Worm (Caenorhabditis elegans): ENCODE results near the gene tsn-1.
A peak's percentile ranks its signal among the peaks of the same experiment; 100 is the strongest.

tsn-1 gene

ce11 chrII:4657370-4657769, 49.3 kb upstream of the tsn-1 start:
- no peak for TF ChIP-seq ama-1 (optimal IDR thresholded peaks at IDR 0.05)
- peak; percentile 49 for TF ChIP-seq fos-1 (tag; optimal IDR thresholded peaks at IDR 0.05)
- TF ChIP-seq peb-1 (tag; optimal IDR thresholded peaks at IDR 0.05): no peak
- no peak for TF ChIP-seq lin-11 (tag; optimal IDR thresholded peaks at IDR 0.05)

- TF ChIP-seq ceh-82 (tag; optimal IDR thresholded peaks at IDR 0.05): no peak
- TF ChIP-seq fos-1 (tag; optimal IDR thresholded peaks at IDR 0.05): no peak
- TF ChIP-seq unc-39 (tag; optimal IDR thresholded peaks at IDR 0.05): no peak
- TF ChIP-seq sma-3 (GFP tag; optimal IDR thresholded peaks at IDR 0.05): no peak
- no peak for TF ChIP-seq dmd-4 (tag; optimal IDR thresholded peaks at IDR 0.05)
- TF ChIP-seq nhr-129 (tag; optimal IDR thresholded peaks at IDR 0.05): no peak
- no peak for TF ChIP-seq ztf-11 (tag; optimal IDR thresholded peaks at IDR 0.05)
- no peak for TF ChIP-seq ZK546.5 (tag; optimal IDR thresholded peaks at IDR 0.05)
- TF ChIP-seq aly-2 (tag; optimal IDR thresholded peaks at IDR 0.05): no peak
- no peak for TF ChIP-seq zag-1 (tag; optimal IDR thresholded peaks at IDR 0.05)
- no peak for TF ChIP-seq nhr-6 (tag; optimal IDR thresholded peaks at IDR 0.05)
- TF ChIP-seq elt-1 (tag; optimal IDR thresholded peaks at IDR 0.05): no peak
Observed at ce11 chrII:4658245-4658644, 48.4 kb upstream of the tsn-1 start.

- TF ChIP-seq sem-4 (tag; optimal IDR thresholded peaks at IDR 0.05) (no peak), ztf-4 (tag; optimal IDR thresholded peaks at IDR 0.05) (no peak), aly-2 (tag; optimal IDR thresholded peaks at IDR 0.05) (no peak), blmp-1 (tag; optimal IDR thresholded peaks at IDR 0.05; ENCODE audit: insufficient read depth) (no peak), F13H6.1 (tag; optimal IDR thresholded peaks at IDR 0.05) (no peak), alr-1 (tag; optimal IDR thresholded peaks at IDR 0.05) (no peak), sma-9 (GFP tag; optimal IDR thresholded peaks at IDR 0.05) (no peak), sma-9 (tag; optimal IDR thresholded peaks at IDR 0.05) (no peak), unc-39 (tag; optimal IDR thresholded peaks at IDR 0.05) (no peak), zag-1 (tag; optimal IDR thresholded peaks at IDR 0.05) (no peak), nhr-11 (tag; optimal IDR thresholded peaks at IDR 0.05) (no peak), nhr-129 (tag; optimal IDR thresholded peaks at IDR 0.05) (no peak), mbf-1 (tag; optimal IDR thresholded peaks at IDR 0.05) (no peak), dmd-4 (tag; optimal IDR thresholded peaks at IDR 0.05) (no peak), nhr-23 (tag; optimal IDR thresholded peaks at IDR 0.05) (no peak), nhr-21 (tag; optimal IDR thresholded peaks at IDR 0.05) (no peak), sma-3 (GFP tag; optimal IDR thresholded peaks at IDR 0.05) (no peak)
Observed at ce11 chrII:4661278-4661677, 45.3 kb upstream of the tsn-1 start, which contains the start of gene T05A7.13. TSS of gene T05A7.13 (minus strand) at chrII:4661378.

- no peak for TF ChIP-seq lin-39 (tag; optimal IDR thresholded peaks at IDR 0.05)
- TF ChIP-seq nhr-6 (tag; optimal IDR thresholded peaks at IDR 0.05): no peak
- TF ChIP-seq blmp-1 (tag; optimal IDR thresholded peaks at IDR 0.05; ENCODE audit: insufficient read depth): no peak
- no peak for TF ChIP-seq elt-1 (tag; optimal IDR thresholded peaks at IDR 0.05)
- no peak for TF ChIP-seq C34F6.9 (tag; optimal IDR thresholded peaks at IDR 0.05)
- TF ChIP-seq nhr-237 (tag; optimal IDR thresholded peaks at IDR 0.05): no peak
Observed at ce11 chrII:4663186-4663585, 43.4 kb upstream of the tsn-1 start, which contains the start of gene T05A7.12. TSS of gene T05A7.12 (minus strand) at chrII:4663286.

ce11 chrII:4665359-4665758, 41.3 kb upstream of the tsn-1 start, which contains the start of gene T05A7.11:
TSS of gene T05A7.11 (minus strand) at chrII:4665459.
- TF ChIP-seq unc-55 (GFP tag; optimal IDR thresholded peaks at IDR 0.05) (no peak), R02D3.7 (tag; optimal IDR thresholded peaks at IDR 0.05) (no peak), gmeb-1 (tag; optimal IDR thresholded peaks at IDR 0.05) (no peak), elt-3 (tag; optimal IDR thresholded peaks at IDR 0.05) (no peak), nhr-25 (tag; optimal IDR thresholded peaks at IDR 0.05) (no peak), F13H6.1 (tag; optimal IDR thresholded peaks at IDR 0.05) (no peak), nhr-10 (tag; optimal IDR thresholded peaks at IDR 0.05) (no peak), mbf-1 (tag; optimal IDR thresholded peaks at IDR 0.05) (no peak), mab-5 (tag; optimal IDR thresholded peaks at IDR 0.05) (no peak), nhr-23 (tag; optimal IDR thresholded peaks at IDR 0.05) (no peak), fos-1 (tag; optimal IDR thresholded peaks at IDR 0.05) (no peak)

Measured in whole organism, L2 larva.